Fruit fly (Drosophila melanogaster) whole organism, embryonic: Measurements from ENCODE around the gene CG31999.

Source experiments
- ATbp ChIP-seq: fragments of 200-800 bp; sonication (Bioruptor generic); optimal IDR thresholded peaks from 2 replicates; lab custom pipeline; 2017; ENCODE audit warnings: missing biosample characterization, mild to moderate bottlenecking, missing genetic modification characterization, missing genetic modification reagents
- Abd-B ChIP-seq: fragments of 200-800 bp; sonication (Bioruptor generic); optimal IDR thresholded peaks from 2 replicates; lab custom pipeline; 2018; ENCODE audit warnings: missing biosample characterization, mild to moderate bottlenecking, missing genetic modification characterization, moderate library complexity
- Atf-2 ChIP-seq: fragments of 200-800 bp; sonication (Bioruptor generic); optimal IDR thresholded peaks from 2 replicates; lab custom pipeline; 2016; ENCODE audit warnings: missing biosample characterization, missing genetic modification characterization
- C15 ChIP-seq: fragments of 200-800 bp; sonication (Bioruptor generic); IDR thresholded peaks from 3 replicates; pipeline ENCODE4 v1.3.6; 2022; ENCODE audit warnings: missing biosample characterization, missing genetic modification characterization
- CG10209 ChIP-seq: fragments of 200-800 bp; sonication (Bioruptor generic); optimal IDR thresholded peaks from 3 replicates; lab custom pipeline; 2017; ENCODE audit warnings: missing biosample characterization, mild to moderate bottlenecking, missing genetic modification characterization, missing genetic modification reagents
- CG10543 ChIP-seq: fragments of 200-800 bp; sonication (Bioruptor generic); optimal IDR thresholded peaks from 3 replicates; lab custom pipeline; 2017; ENCODE audit warnings: missing biosample characterization, mild to moderate bottlenecking, missing genetic modification characterization, moderate library complexity
- CG1233 ChIP-seq: fragments of 200-800 bp; sonication (Bioruptor generic); optimal IDR thresholded peaks from 4 replicates; lab custom pipeline; 2018; ENCODE audit warnings: missing biosample characterization, mild to moderate bottlenecking, missing genetic modification characterization
- CG15073 ChIP-seq: fragments of 200-800 bp; sonication (Bioruptor generic); optimal IDR thresholded peaks from 2 replicates; lab custom pipeline; 2016; ENCODE audit warnings: missing biosample characterization, missing genetic modification characterization
- CG17186 ChIP-seq: fragments of 200-800 bp; sonication (Bioruptor generic); optimal IDR thresholded peaks from 3 replicates; lab custom pipeline; 2017; ENCODE audit warnings: missing biosample characterization, missing genetic modification reagents, missing genetic modification characterization
- CG18599 ChIP-seq: fragments of 200-800 bp; sonication (Bioruptor generic); optimal IDR thresholded peaks from 3 replicates; lab custom pipeline; 2017; ENCODE audit warnings: missing biosample characterization, missing genetic modification characterization, mild to moderate bottlenecking, moderate library complexity, missing genetic modification reagents
- CG2116 ChIP-seq: fragments of 200-800 bp; sonication (Bioruptor generic); optimal IDR thresholded peaks from 3 replicates; lab custom pipeline; 2018; ENCODE audit warnings: missing biosample characterization, mild to moderate bottlenecking, missing genetic modification characterization
- CG31365 ChIP-seq: fragments of 200-800 bp; sonication (Bioruptor generic); optimal IDR thresholded peaks from 2 replicates; lab custom pipeline; 2018; ENCODE audit warnings: missing biosample characterization, mild to moderate bottlenecking, missing genetic modification characterization
- CG3281 ChIP-seq: fragments of 200-800 bp; sonication (Bioruptor generic); optimal IDR thresholded peaks from 3 replicates; lab custom pipeline; 2017; ENCODE audit warnings: missing biosample characterization, mild to moderate bottlenecking, missing genetic modification characterization
- CG3407 ChIP-seq: fragments of 200-800 bp; sonication (Bioruptor generic); optimal IDR thresholded peaks from 2 replicates; lab custom pipeline; 2018; ENCODE audit warnings: missing biosample characterization, mild to moderate bottlenecking, missing genetic modification characterization
- CG3995 ChIP-seq: fragments of 200-800 bp; sonication (Bioruptor generic); optimal IDR thresholded peaks from 3 replicates; lab custom pipeline; 2016; ENCODE audit warnings: missing biosample characterization, missing genetic modification characterization
- CG7372 ChIP-seq: fragments of 200-800 bp; sonication (Bioruptor generic); IDR thresholded peaks from 2 replicates; pipeline ENCODE4 v1.3.6; 2022; ENCODE audit warnings: missing biosample characterization, missing genetic modification characterization
- CG8281 ChIP-seq: fragments of 200-800 bp; sonication (Bioruptor generic); optimal IDR thresholded peaks from 2 replicates; lab custom pipeline; 2018; ENCODE audit warnings: missing biosample characterization, mild to moderate bottlenecking, missing genetic modification characterization, moderate library complexity
- CG8290 ChIP-seq, 3 experiments: fragments of 200-800 bp; sonication (Bioruptor generic); optimal IDR thresholded peaks; 2 replicates each; lab custom pipeline; 2016 to 2019; ENCODE audit warnings: missing biosample characterization in 3 of 3, missing genetic modification characterization in 3 of 3, mild to moderate bottlenecking in 2 of 3, moderate library complexity in 1 of 3
- CG8765 ChIP-seq: fragments of 200-800 bp; sonication (Bioruptor generic); IDR thresholded peaks from 2 replicates; pipeline ENCODE4 v1.3.6; 2022; ENCODE audit warnings: missing biosample characterization, missing genetic modification characterization
- CG9727 ChIP-seq: fragments of 200-800 bp; sonication (Bioruptor generic); optimal IDR thresholded peaks from 3 replicates; lab custom pipeline; 2017; ENCODE audit warnings: missing biosample characterization, mild to moderate bottlenecking, missing genetic modification characterization
- CG9817 ChIP-seq: fragments of 200-800 bp; sonication (Bioruptor generic); optimal IDR thresholded peaks from 2 replicates; lab custom pipeline; 2018; ENCODE audit warnings: missing biosample characterization, mild to moderate bottlenecking, missing genetic modification characterization, moderate library complexity
- CHES-1-like ChIP-seq: fragments of 200-800 bp; sonication (Bioruptor generic); optimal IDR thresholded peaks from 2 replicates; lab custom pipeline; 2016; ENCODE audit warnings: missing biosample characterization, missing genetic modification characterization
- CrebB ChIP-seq: fragments of 200-800 bp; sonication (Bioruptor generic); optimal IDR thresholded peaks from 3 replicates; lab custom pipeline; 2018; ENCODE audit warnings: missing biosample characterization, mild to moderate bottlenecking, missing genetic modification characterization
- HmgZ ChIP-seq: fragments of 200-800 bp; sonication (Bioruptor generic); optimal IDR thresholded peaks from 2 replicates; lab custom pipeline; 2018; ENCODE audit warnings: missing biosample characterization, mild to moderate bottlenecking, missing genetic modification characterization
- Lhr ChIP-seq: fragments of 200-800 bp; sonication (Bioruptor generic); optimal IDR thresholded peaks from 3 replicates; lab custom pipeline; 2017; ENCODE audit warnings: mild to moderate bottlenecking, missing biosample characterization, missing genetic modification reagents, missing genetic modification characterization
- MBD-R2 ChIP-seq: fragments of 200-800 bp; sonication (Bioruptor generic); IDR thresholded peaks from 2 replicates; pipeline ENCODE4 v1.3.6; 2022; ENCODE audit warnings: missing biosample characterization, missing genetic modification characterization
- NfI ChIP-seq: fragments of 200-800 bp; sonication (Bioruptor generic); optimal IDR thresholded peaks from 3 replicates; lab custom pipeline; 2018; ENCODE audit warnings: missing biosample characterization, mild to moderate bottlenecking, missing genetic modification characterization, moderate library complexity
- Side ChIP-seq: fragments of 200-800 bp; sonication (Bioruptor generic); optimal IDR thresholded peaks from 2 replicates; lab custom pipeline; 2016; ENCODE audit warnings: missing biosample characterization, missing genetic modification characterization
- Stat92E ChIP-seq, 3 experiments: fragments of >200 bp in 2 of 3; fragments of 200-800 bp in 1 of 3; sonication (Bioruptor generic) in 1 of 3; optimal IDR thresholded peaks; 2 replicates each; lab custom pipeline; 2017 to 2019; ENCODE audit warnings: missing biosample characterization in 3 of 3, missing genetic modification characterization in 3 of 3, mild to moderate bottlenecking in 1 of 3, moderate library complexity in 1 of 3
- Taf1 ChIP-seq: fragments of 200-800 bp; sonication (Bioruptor generic); IDR thresholded peaks from 2 replicates; pipeline ENCODE4 v1.3.6; 2022; ENCODE audit warnings: missing biosample characterization, missing genetic modification characterization
- ac ChIP-seq: fragments of 200-800 bp; sonication (Bioruptor generic); optimal IDR thresholded peaks from 3 replicates; lab custom pipeline; 2017; ENCODE audit warnings: missing biosample characterization, mild to moderate bottlenecking, missing genetic modification characterization
- al ChIP-seq: fragments of 200-800 bp; sonication (Bioruptor generic); IDR thresholded peaks from 2 replicates; pipeline ENCODE4 v1.3.6; 2022; ENCODE audit warnings: missing biosample characterization, missing genetic modification characterization
- aop ChIP-seq: fragments of 200-800 bp; sonication (Bioruptor generic); IDR thresholded peaks from 2 replicates; pipeline ENCODE4 v1.3.6; 2022; ENCODE audit warnings: missing biosample characterization, missing genetic modification characterization
- ap ChIP-seq: fragments of 200-800 bp; sonication (Bioruptor generic); IDR thresholded peaks from 2 replicates; pipeline ENCODE4 v1.3.6; 2022; ENCODE audit warnings: missing biosample characterization, missing genetic modification characterization
- disco-r ChIP-seq: fragments of 200-800 bp; sonication (Bioruptor generic); optimal IDR thresholded peaks from 2 replicates; lab custom pipeline; 2016; ENCODE audit warnings: missing biosample characterization, missing genetic modification characterization
- dmrt11E ChIP-seq: fragments of 200-800 bp; sonication (Bioruptor generic); optimal IDR thresholded peaks from 3 replicates; lab custom pipeline; 2018; ENCODE audit warnings: missing biosample characterization, mild to moderate bottlenecking, missing genetic modification characterization, moderate library complexity
- en ChIP-seq: fragments of 200-800 bp; sonication (Bioruptor generic); optimal IDR thresholded peaks from 2 replicates; lab custom pipeline; 2016; ENCODE audit warnings: missing biosample characterization, missing genetic modification characterization
- esg ChIP-seq: fragments of 200-800 bp; sonication (Bioruptor generic); conservative IDR thresholded peaks from 2 replicates; pipeline ENCODE4 v1.3.6; 2022; ENCODE audit warnings: missing biosample characterization, missing genetic modification characterization
- inv ChIP-seq: fragments of 200-800 bp; sonication (Bioruptor generic); IDR thresholded peaks from 2 replicates; pipeline ENCODE4 v1.3.6; 2022; ENCODE audit warnings: missing biosample characterization, missing genetic modification characterization; ENCODE audit not compliant: partially characterized antibody
- lbe ChIP-seq: fragments of 200-800 bp; sonication (Bioruptor generic); optimal IDR thresholded peaks from 2 replicates; lab custom pipeline; 2016; ENCODE audit warnings: missing biosample characterization, mild to moderate bottlenecking, missing genetic modification characterization
- luna ChIP-seq: fragments of 200-800 bp; sonication (Bioruptor generic); optimal IDR thresholded peaks from 2 replicates; lab custom pipeline; 2016; ENCODE audit warnings: missing biosample characterization, missing genetic modification characterization
- nau ChIP-seq: fragments of 200-800 bp; sonication (Bioruptor generic); optimal IDR thresholded peaks from 3 replicates; lab custom pipeline; 2017; ENCODE audit warnings: missing biosample characterization, mild to moderate bottlenecking, missing genetic modification characterization, missing genetic modification reagents
- org-1 ChIP-seq: fragments of 200-800 bp; sonication (Bioruptor generic); optimal IDR thresholded peaks from 2 replicates; lab custom pipeline; 2017; ENCODE audit warnings: missing biosample characterization, missing genetic modification characterization
- pan ChIP-seq, 4 experiments: fragments of >200 bp in 3 of 4; fragments of 200-800 bp in 1 of 4; sonication (Bioruptor generic) in 1 of 4; optimal IDR thresholded peaks in 3 of 4; IDR thresholded peaks in 1 of 4; 2 replicates each; pipeline versions ENCODE4 v1.3.6 to Lab custom; 2017 to 2022; ENCODE audit warnings: missing biosample characterization in 2 of 4, missing genetic modification characterization in 2 of 4, mixed read lengths in 1 of 4
- salm ChIP-seq: fragments of 200-800 bp; sonication (Bioruptor generic); optimal IDR thresholded peaks from 2 replicates; lab custom pipeline; 2018; ENCODE audit warnings: missing biosample characterization, mild to moderate bottlenecking, missing genetic modification characterization
- tll ChIP-seq, 2 experiments: fragments of 200-800 bp in 1 of 2; fragments of >200 bp in 1 of 2; sonication (Bioruptor generic) in 1 of 2; optimal IDR thresholded peaks; 2 replicates each; lab custom pipeline; 2017 to 2019; ENCODE audit warnings: missing biosample characterization in 2 of 2, missing genetic modification characterization in 2 of 2, mild to moderate bottlenecking in 1 of 2, moderate library complexity in 1 of 2
- trh ChIP-seq: fragments of 200-800 bp; sonication (Bioruptor generic); optimal IDR thresholded peaks from 2 replicates; lab custom pipeline; 2016; ENCODE audit warnings: missing biosample characterization, missing genetic modification characterization

Gene CG31999

DNA sequence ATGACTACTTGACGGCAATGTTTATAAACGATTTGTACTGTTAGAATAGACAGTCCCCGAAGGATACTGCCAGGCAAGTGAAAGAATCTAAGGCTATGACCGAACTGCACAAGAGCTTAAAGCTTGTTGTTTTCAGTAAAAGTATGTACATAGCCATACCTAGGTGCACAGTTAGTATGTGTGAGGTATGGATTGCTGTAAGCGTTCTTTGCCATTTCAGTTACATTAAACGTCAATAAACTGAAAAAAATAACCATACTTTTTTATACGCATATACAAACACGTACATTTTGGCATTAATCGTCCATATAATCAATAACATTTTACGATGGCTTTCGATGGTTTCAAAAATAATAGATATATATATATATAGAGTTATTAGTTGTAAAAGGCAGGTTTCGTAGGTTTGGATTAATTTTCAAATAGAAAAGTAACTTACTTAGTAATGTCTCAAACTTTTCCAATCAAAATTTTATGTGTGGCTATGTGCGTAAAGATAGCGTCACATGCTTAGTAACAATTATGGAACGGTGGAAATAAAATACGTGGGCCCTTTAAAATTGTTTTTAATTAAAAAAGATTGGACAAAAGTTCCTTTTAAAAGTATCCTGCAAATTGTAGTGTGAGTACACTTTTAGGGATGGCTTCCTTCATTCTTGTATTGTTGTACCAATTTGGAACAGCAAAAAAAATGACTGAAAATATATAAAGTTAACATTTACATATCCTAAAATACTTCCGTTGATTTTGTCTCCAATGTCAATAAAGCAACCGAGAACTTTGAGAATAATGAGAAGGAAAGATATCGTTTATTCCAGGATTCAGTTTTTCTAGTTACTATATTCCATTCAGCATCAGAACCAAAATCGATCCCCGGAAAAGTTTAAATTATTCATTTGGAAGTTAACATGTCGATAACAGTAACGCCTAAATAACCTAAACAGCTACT, 33.9 kb downstream of the CG31999 start, which contains the start of gene Abcd1 (continued):
- TF ChIP-seq en (GFP tag; lab: Kevin White, UChicago) (no peak), CG1233 (no peak), dmrt11E (tag; lab: Kevin White, UChicago) (peak; percentile 10), CG10543 (GFP tag; lab: Kevin White, UChicago) (no peak), org-1 (GFP tag; lab: Kevin White, UChicago) (no peak), disco-r (GFP tag; lab: Kevin White, UChicago) (no peak), NfI (GFP tag; lab: Kevin White, UChicago) (no peak), aop (GFP tag; lab: Robert Waterston, UW) (no peak), CG9817 (tag; lab: Kevin White, UChicago) (no peak), Side (GFP tag; lab: Kevin White, UChicago) (no peak), nau (GFP tag; lab: Kevin White, UChicago) (no peak), CG3281 (GFP tag; lab: Kevin White, UChicago) (no peak), CG8765 (GFP tag; lab: Robert Waterston, UW) (no peak), luna (no peak), tll (GFP tag; optimal IDR thresholded peaks at IDR 0.05; lab: Kevin White, UChicago) (no peak), salm (tag; lab: Kevin White, UChicago) (no peak), CG8290 (GFP tag; optimal IDR thresholded peaks at IDR 0.05; lab: Kevin White, UChicago) (peak; percentile 52), CG8290 (tag; optimal IDR thresholded peaks at IDR 0.05; lab: Kevin White, UChicago) (no peak), inv (no peak), CG10209 (GFP tag; lab: Kevin White, UChicago) (no peak), Lhr (GFP tag; lab: Kevin White, UChicago) (peak; percentile 62), pan (optimal IDR thresholded peaks at IDR 0.05; lab: Kevin White, UChicago) (no peak), pan (GFP tag; optimal IDR thresholded peaks at IDR 0.05 in 1 of 2, IDR thresholded peaks at IDR 0.05 in 1 of 2) (no peak), C15 (no peak), al (GFP tag; lab: Robert Waterston, UW) (no peak), lbe (no peak), MBD-R2 (GFP tag; lab: Robert Waterston, UW) (no peak), HmgZ (tag; lab: Kevin White, UChicago) (no peak), Stat92E (GFP tag; optimal IDR thresholded peaks at IDR 0.05; lab: Kevin White, UChicago) (no peak), CrebB (tag; lab: Kevin White, UChicago) (no peak), CG18599 (GFP tag; lab: Kevin White, UChicago) (no peak), ATbp (GFP tag; lab: Kevin White, UChicago) (no peak), CG8281 (tag; lab: Kevin White, UChicago) (no peak), trh (GFP tag; lab: Kevin White, UChicago) (no peak), ap (no peak), Taf1 (GFP tag; lab: Robert Waterston, UW) (no peak), CG9727 (GFP tag; lab: Kevin White, UChicago) (no peak), CG31365 (tag; lab: Kevin White, UChicago) (no peak), CG3407 (GFP tag; lab: Kevin White, UChicago) (no peak), Abd-B (GFP tag; lab: Kevin White, UChicago) (no peak), CG7372 (GFP tag; lab: Robert Waterston, UW) (no peak), CHES-1-like (GFP tag; lab: Kevin White, UChicago) (no peak), CG15073 (no peak), CG3995 (no peak), Atf-2 (no peak), CG2116 (GFP tag; lab: Kevin White, UChicago) (peak; percentile 11), CG17186 (no peak), esg (GFP tag; lab: Robert Waterston, UW) (no peak), ac (no peak)
